Fruit fly (Drosophila melanogaster): Measurements from ENCODE around the gene CG9970.

DNA sequence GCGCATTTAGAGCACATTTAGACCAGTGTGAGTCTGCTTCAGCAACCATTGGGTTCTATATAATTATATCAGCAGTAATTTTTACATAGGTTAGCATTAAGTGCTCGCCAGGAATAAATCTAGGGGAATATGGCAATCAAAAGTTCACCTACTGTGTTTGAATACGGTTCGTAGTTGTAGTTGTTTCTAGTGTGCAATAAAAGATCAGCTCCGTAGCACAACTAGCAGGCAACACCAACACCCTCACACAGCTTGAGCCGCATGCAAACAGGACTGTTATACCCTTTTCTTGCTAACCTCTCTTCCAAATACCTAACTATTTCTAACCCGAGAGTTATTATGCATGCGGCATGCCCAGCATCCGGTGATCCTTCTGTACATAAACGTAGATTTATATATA lies 35.1 kb upstream of the CG9970 start, which contains the start of gene CG32846:
- TF ChIP-seq CG1620 (GFP tag; optimal IDR thresholded peaks at IDR 0.05) (no peak), bab1 (GFP tag; optimal IDR thresholded peaks at IDR 0.05) (no peak), CG12768 (GFP tag; optimal IDR thresholded peaks at IDR 0.05) (no peak), cic (GFP tag; optimal IDR thresholded peaks at IDR 0.05) (no peak), CG7101 (tag; optimal IDR thresholded peaks at IDR 0.05) (no peak), CG14711 (tag; optimal IDR thresholded peaks at IDR 0.05) (no peak)
